Worm (Caenorhabditis elegans) whole organism, L4 larva: ENCODE measurements around the gene Y34B4A.2.

Experiments used
- F26F4.8 ChIP-seq: fragments of 200-800 bp; sonication (Bioruptor generic); conservative IDR thresholded peaks from 2 replicates; pipeline ENCODE4 v1.3.6; 2022; ENCODE audit warnings: missing genetic modification characterization, missing compliant biosample characterization
- dpl-1 ChIP-seq: fragments of 150-350 bp; optimal IDR thresholded peaks from 2 replicates; lab custom pipeline; 2014; ENCODE audit warnings: missing biosample characterization, missing genetic modification reagents, missing genetic modification characterization
- egl-27 ChIP-seq: sonication (generic microtip); optimal IDR thresholded peaks from 3 replicates; lab custom pipeline; 2017; ENCODE audit warnings: missing biosample characterization, missing genetic modification reagents, missing genetic modification characterization
- fkh-10 ChIP-seq: fragments of 150-350 bp; optimal IDR thresholded peaks from 2 replicates; lab custom pipeline; 2014; ENCODE audit warnings: missing biosample characterization, missing genetic modification reagents, missing genetic modification characterization
- nhr-237 ChIP-seq: sonication (generic microtip); optimal IDR thresholded peaks from 2 replicates; lab custom pipeline; 2017; ENCODE audit warnings: missing biosample characterization, missing genetic modification characterization
- nhr-28 ChIP-seq: fragments of 150-350 bp; optimal IDR thresholded peaks from 2 replicates; lab custom pipeline; 2014; ENCODE audit warnings: missing biosample characterization, missing genetic modification characterization
- skn-1 ChIP-seq: fragments of 150-350 bp; optimal IDR thresholded peaks from 2 replicates; lab custom pipeline; 2014; ENCODE audit warnings: missing biosample characterization, missing genetic modification characterization
- unc-130 ChIP-seq: sonication (generic microtip); optimal IDR thresholded peaks from 2 replicates; lab custom pipeline; 2016; ENCODE audit warnings: missing genetic modification reagents, missing genetic modification characterization, missing compliant biosample characterization
- unc-39 ChIP-seq: sonication (generic microtip); optimal IDR thresholded peaks from 2 replicates; lab custom pipeline; 2017; ENCODE audit warnings: missing biosample characterization, missing genetic modification characterization
- unc-62 ChIP-seq, 3 experiments: fragments of 150-350 bp in 1 of 3; sonication (generic microtip); optimal IDR thresholded peaks in 2 of 3; peaks in 1 of 3; 1 replicate in 1 of 3; 2 replicates in 2 of 3; lab custom pipeline; 2014 to 2017; ENCODE audit warnings: missing biosample characterization in 3 of 3, missing genetic modification characterization in 3 of 3, missing genetic modification reagents in 3 of 3, missing genotype in 1 of 3

ce11 chrX:5309622-5310021 lies 30.3 kb downstream of the Y34B4A.2 start:
- no peak for TF ChIP-seq nhr-237 (tag; lab: Kevin White, UChicago)
- TF ChIP-seq fkh-10: no peak
- no peak for TF ChIP-seq egl-27
- no peak for TF ChIP-seq F26F4.8 (GFP tag; lab: Robert Waterston, UW)
- no peak for TF ChIP-seq unc-62 (GFP tag; optimal IDR thresholded peaks at IDR 0.05 in 1 of 2; lab: Kevin White, UChicago)
- TF ChIP-seq unc-62 (tag; optimal IDR thresholded peaks at IDR 0.05; lab: Kevin White, UChicago): no peak
- TF ChIP-seq dpl-1 (GFP tag; lab: Kevin White, UChicago): no peak
- TF ChIP-seq skn-1 (tag; lab: Kevin White, UChicago): no peak
- no peak for TF ChIP-seq nhr-28
- no peak for TF ChIP-seq unc-39 (tag; lab: Kevin White, UChicago)
- TF ChIP-seq unc-130: no peak
